Worm (Caenorhabditis elegans): ENCODE data around the gene F19C7.2.

DNA sequence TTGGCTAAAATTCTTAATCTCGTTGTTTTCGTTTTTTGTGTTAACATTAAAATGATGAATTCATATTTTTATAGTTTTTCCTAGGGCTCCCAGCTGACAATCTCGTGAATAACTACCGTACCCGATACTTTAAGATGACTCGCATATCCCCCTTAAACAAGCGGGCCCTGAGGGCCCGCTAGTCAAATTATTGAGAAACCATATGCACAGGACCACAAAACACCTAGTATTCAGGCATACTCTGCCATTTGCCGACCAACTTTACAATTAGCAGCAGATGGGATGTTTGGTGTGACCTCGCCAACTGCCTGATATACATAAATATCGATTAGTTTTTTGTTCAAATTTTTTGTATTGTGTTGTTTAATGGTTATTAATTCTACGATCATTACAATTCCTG is 2.9 kb upstream of the F19C7.2 start, which contains the start of gene F19C7.3:
- no peak for TF ChIP-seq him-1 (tag; optimal IDR thresholded peaks at IDR 0.05)
- TF ChIP-seq W03F9.2 (tag; optimal IDR thresholded peaks at IDR 0.05), result no peak
- no peak for TF ChIP-seq dao-5 (tag; optimal IDR thresholded peaks at IDR 0.05)

Data from whole organism, L4/young adult.